Worm (Caenorhabditis elegans): ENCODE results near the gene str-69.

DNA sequence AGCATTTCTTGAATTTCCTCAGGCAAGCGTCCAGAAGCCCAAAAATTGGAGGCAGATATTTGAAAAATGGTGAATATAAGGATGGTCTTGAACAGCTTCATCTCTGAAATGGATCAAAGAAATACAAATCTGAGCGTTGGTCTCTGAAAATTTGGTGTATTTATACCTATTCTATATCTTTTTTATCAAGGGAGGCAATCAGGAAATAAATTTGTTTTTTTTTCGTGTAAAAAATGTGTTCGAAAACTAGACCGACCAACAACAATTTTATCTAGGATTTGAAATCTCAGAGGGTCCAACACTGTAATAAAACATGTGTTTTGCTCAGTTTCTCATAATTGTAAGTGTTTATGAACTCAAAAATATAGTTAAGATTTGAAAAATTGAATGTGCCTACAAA lies 16.0 kb upstream of the str-69 start, which contains the start of gene srt-56:
- no peak for TF ChIP-seq nhr-11 (tag; optimal IDR thresholded peaks at IDR 0.05)
- no peak for TF ChIP-seq hpl-2 (GFP tag; optimal IDR thresholded peaks at IDR 0.05)
- TF ChIP-seq lin-39 (tag; optimal IDR thresholded peaks at IDR 0.05), result no peak
- TF ChIP-seq elt-3 (tag; optimal IDR thresholded peaks at IDR 0.05), result no peak
- TF ChIP-seq skn-1 (tag; optimal IDR thresholded peaks at IDR 0.05), result no peak
- TF ChIP-seq mdl-1 (tag; optimal IDR thresholded peaks at IDR 0.05), result no peak
- no peak for TF ChIP-seq nhr-76 (tag; optimal IDR thresholded peaks at IDR 0.05)
- TF ChIP-seq unc-86 (tag; optimal IDR thresholded peaks at IDR 0.05), result no peak
- no peak for TF ChIP-seq pqm-1 (tag; optimal IDR thresholded peaks at IDR 0.05)
- TF ChIP-seq snpc-4 (tag; optimal IDR thresholded peaks at IDR 0.05), result no peak
- TF ChIP-seq nhr-19 (GFP tag; conservative IDR thresholded peaks at IDR 0.05), result no peak
- TF ChIP-seq pax-3 (tag; optimal IDR thresholded peaks at IDR 0.05), result no peak
- TF ChIP-seq dsc-1 (tag; optimal IDR thresholded peaks at IDR 0.05), result no peak
- no peak for TF ChIP-seq zip-4 (GFP tag; optimal IDR thresholded peaks at IDR 0.05)
